Worm (Caenorhabditis elegans): ENCODE measurements around the gene znf-598.

The znf-598 gene

DNA sequence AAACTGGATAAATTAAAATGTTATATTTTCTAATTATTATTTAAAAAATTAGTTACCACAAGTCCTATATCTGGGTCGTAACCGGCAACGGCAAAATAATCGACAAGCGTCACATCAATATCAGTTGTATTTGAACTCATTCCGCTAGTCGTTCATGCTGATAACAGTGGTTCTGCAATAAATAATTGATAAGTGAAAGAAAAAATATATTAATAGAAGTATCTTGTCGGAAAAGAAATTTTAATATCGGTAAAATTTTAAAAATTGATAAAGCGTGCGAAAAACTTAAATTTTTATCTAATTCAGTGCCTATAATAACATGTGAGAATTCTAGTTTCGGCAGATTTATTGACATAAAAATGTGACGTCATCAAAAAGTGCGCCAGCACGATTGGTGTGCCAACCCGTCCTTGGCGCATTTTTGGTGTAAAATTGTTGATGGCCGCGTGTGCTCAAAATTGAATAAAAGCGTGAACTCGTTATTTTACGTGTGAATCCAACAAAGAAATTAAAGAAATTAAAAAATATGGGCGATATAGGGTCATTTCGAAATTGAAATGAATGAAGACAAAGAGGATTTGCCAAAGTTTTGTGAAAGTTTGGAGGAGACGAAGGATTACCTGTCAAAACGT is 3.1 kb upstream of the znf-598 start, which contains the start of the genes lst-6 and lst-5 (continued):
- TF ChIP-seq nhr-25 (tag; optimal IDR thresholded peaks at IDR 0.05; ENCODE audit: borderline replicate concordance, insufficient read depth), result no peak
- TF ChIP-seq hif-1 (tag; optimal IDR thresholded peaks at IDR 0.05), result peak in 1 of 2 experiments; percentile 41
- TF ChIP-seq nhr-11 (tag; optimal IDR thresholded peaks at IDR 0.05), result no peak
- TF ChIP-seq nhr-76 (tag; optimal IDR thresholded peaks at IDR 0.05), result no peak
- TF ChIP-seq T20F7.1 (GFP tag; optimal IDR thresholded peaks at IDR 0.05), result peak; percentile 70
- no peak for TF ChIP-seq Y5F2A.4 (GFP tag; optimal IDR thresholded peaks at IDR 0.05)
- no peak for TF ChIP-seq Y48G9A.11 (GFP tag; IDR thresholded peaks at IDR 0.05)
- no peak for TF ChIP-seq tag-97 (GFP tag; IDR thresholded peaks at IDR 0.05)
- no peak for TF ChIP-seq lin-29 (GFP tag; IDR thresholded peaks at IDR 0.05)
- 0 out of 2 replicates have a peak, but pooled peaks have one; percentile 16 for TF ChIP-seq lin-1 (GFP tag; IDR thresholded peaks at IDR 0.05)
- TF ChIP-seq mdt-29 (GFP tag; IDR thresholded peaks at IDR 0.05), result no peak
- peak; percentile 71 for TF ChIP-seq mes-2 (tag; optimal IDR thresholded peaks at IDR 0.05; ENCODE audit: poor library complexity, severe bottlenecking)
- TF ChIP-seq nhr-41 (GFP tag; IDR thresholded peaks at IDR 0.05), result no peak
- peak; percentile 6 for TF ChIP-seq lin-13 (GFP tag; optimal IDR thresholded peaks at IDR 0.05)
- TF ChIP-seq lin-38 (GFP tag; IDR thresholded peaks at IDR 0.05), result peak; percentile 81
- no peak for TF ChIP-seq tra-1 (GFP tag; IDR thresholded peaks at IDR 0.05)
- TF ChIP-seq hlh-30 (tag; optimal IDR thresholded peaks at IDR 0.05; ENCODE audit: insufficient read depth), result peak; percentile 74
- TF ChIP-seq nhr-10 (tag; optimal IDR thresholded peaks at IDR 0.05), result no peak
- TF ChIP-seq madf-5 (GFP tag; IDR thresholded peaks at IDR 0.05), result no peak
- TF ChIP-seq zfp-2 (tag; optimal IDR thresholded peaks at IDR 0.05), result no peak
- TF ChIP-seq Y75B8A.6 (GFP tag; IDR thresholded peaks at IDR 0.05), result no peak
- TF ChIP-seq dmd-6 (GFP tag; IDR thresholded peaks at IDR 0.05), result peak; percentile 58; the same call in 1 of the 2 replicates
- peak; percentile 70 for TF ChIP-seq rbr-2 (tag; optimal IDR thresholded peaks at IDR 0.05)
- TF ChIP-seq pqm-1 (tag; optimal IDR thresholded peaks at IDR 0.05), result peak; percentile 68
- no peak for TF ChIP-seq zag-1 (tag; optimal IDR thresholded peaks at IDR 0.05)
- no peak for TF ChIP-seq ZK546.5 (tag; optimal IDR thresholded peaks at IDR 0.05)
- TF ChIP-seq ztf-11 (tag; optimal IDR thresholded peaks at IDR 0.05), result no peak
- TF ChIP-seq nhr-111 (GFP tag; optimal IDR thresholded peaks at IDR 0.05), result no peak
- no peak for TF ChIP-seq hmg-1.1 (GFP tag; IDR thresholded peaks at IDR 0.05)
- TF ChIP-seq nhr-28 (tag; optimal IDR thresholded peaks at IDR 0.05), result peak; percentile 50

DNA sequence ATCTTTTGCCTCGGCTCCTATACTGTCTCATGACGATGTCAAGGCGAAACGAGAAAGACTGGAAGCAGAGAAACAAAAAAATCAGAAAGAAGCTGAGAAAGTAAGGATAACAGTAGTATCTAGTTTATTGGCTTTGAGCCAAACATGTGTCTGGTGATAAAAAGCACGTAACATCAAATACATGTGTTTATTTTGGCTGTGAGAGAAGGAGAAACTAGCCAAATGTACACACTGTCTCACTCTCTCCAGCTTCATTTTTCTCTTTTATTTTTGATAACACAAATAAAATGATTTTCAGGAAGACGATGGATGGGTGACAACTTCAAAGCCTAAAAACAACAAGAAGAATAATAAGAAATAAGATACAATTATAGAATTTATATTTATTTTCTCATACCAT is 3.9 kb downstream of the znf-598 start:
- TF ChIP-seq daf-16 (GFP tag; optimal IDR thresholded peaks at IDR 0.05), result no peak
- peak; percentile 12 for TF ChIP-seq daf-16 (tag; optimal IDR thresholded peaks at IDR 0.05)
- TF ChIP-seq hif-1 (tag; optimal IDR thresholded peaks at IDR 0.05), result peak in 1 of 2 experiments; percentile 26
- no peak for TF ChIP-seq nhr-6 (tag; optimal IDR thresholded peaks at IDR 0.05)
- TF ChIP-seq zip-11 (GFP tag; IDR thresholded peaks at IDR 0.05), result no peak

DNA sequence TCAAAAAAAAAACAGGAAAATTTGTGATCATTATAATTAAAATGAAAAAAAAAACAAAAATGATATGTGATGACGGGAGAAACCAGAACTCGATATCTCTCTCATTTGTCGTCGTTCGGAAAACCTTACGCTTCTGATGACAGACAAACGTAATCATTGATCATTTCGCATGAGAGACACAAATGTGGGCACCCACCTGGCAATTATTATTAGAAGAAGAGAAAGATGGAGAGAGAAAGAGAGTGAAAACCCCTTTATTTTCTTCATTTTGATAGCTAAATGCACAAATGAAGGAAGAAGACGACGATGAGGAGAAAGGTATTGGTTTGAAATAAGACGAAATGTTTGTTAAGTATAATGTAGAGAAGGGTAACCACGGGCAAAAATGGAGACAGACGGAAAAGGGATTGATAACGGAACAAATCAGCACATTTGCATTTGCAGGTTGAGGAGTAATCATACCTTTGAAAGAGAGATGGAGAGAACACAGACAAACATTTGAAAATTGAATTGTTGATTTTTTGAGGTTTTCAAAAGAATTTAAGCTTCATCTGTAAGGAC is 5.6 kb downstream of the znf-598 start:
- no peak for TF ChIP-seq hif-1 (tag; optimal IDR thresholded peaks at IDR 0.05)
- TF ChIP-seq unc-130 (GFP tag; optimal IDR thresholded peaks at IDR 0.05), result no peak
- 0 out of 2 replicates have a peak, but pooled peaks have one; percentile 25 for TF ChIP-seq php-3 (GFP tag; IDR thresholded peaks at IDR 0.05)
- TF ChIP-seq Y48G9A.11 (GFP tag; IDR thresholded peaks at IDR 0.05), result no peak
- no peak for TF ChIP-seq nhr-237 (tag; optimal IDR thresholded peaks at IDR 0.05)
- no peak for TF ChIP-seq cey-2 (tag; optimal IDR thresholded peaks at IDR 0.05; ENCODE audit: borderline replicate concordance, insufficient read depth)
- peak; percentile 71 for TF ChIP-seq dmd-6 (GFP tag; IDR thresholded peaks at IDR 0.05)
- peak; percentile 62 for TF ChIP-seq nhr-28 (tag; optimal IDR thresholded peaks at IDR 0.05)
- no peak for TF ChIP-seq ceh-32 (tag; optimal IDR thresholded peaks at IDR 0.05; ENCODE audit: poor library complexity)
- TF ChIP-seq madf-9 (GFP tag; conservative IDR thresholded peaks at IDR 0.05), result no peak
- no peak for TF ChIP-seq nhr-10 (tag; optimal IDR thresholded peaks at IDR 0.05)
- TF ChIP-seq aly-2 (tag; optimal IDR thresholded peaks at IDR 0.05), result no peak
- no peak for TF ChIP-seq daf-12 (tag; optimal IDR thresholded peaks at IDR 0.05)
- peak; percentile 63 for TF ChIP-seq hlh-11 (tag; optimal IDR thresholded peaks at IDR 0.05)
- TF ChIP-seq ztf-11 (tag; optimal IDR thresholded peaks at IDR 0.05), result no peak
- no peak for TF ChIP-seq duxl-1 (tag; optimal IDR thresholded peaks at IDR 0.05; ENCODE audit: poor library complexity)
- no peak for TF ChIP-seq unc-39 (tag; optimal IDR thresholded peaks at IDR 0.05)
- no peak for TF ChIP-seq mxl-3 (GFP tag; optimal IDR thresholded peaks at IDR 0.05)
- TF ChIP-seq ceh-82 (tag; optimal IDR thresholded peaks at IDR 0.05), result no peak

Data from whole organism, L4 larva.